Fruit fly (Drosophila melanogaster) whole organism, wandering third instar larva: Measurements from ENCODE around the gene CG31797.

Source experiments
- Jra ChIP-seq: sonication (Bioruptor generic); optimal IDR thresholded peaks from 2 replicates; lab custom pipeline; 2016; ENCODE audit warnings: missing biosample characterization, missing genetic modification characterization
- lola ChIP-seq: fragments of >200 bp; optimal IDR thresholded peaks from 2 replicates; lab custom pipeline; 2017; ENCODE audit warnings: missing biosample characterization, missing genetic modification characterization

- no peak for TF ChIP-seq lola (GFP tag; lab: Kevin White, UChicago)
- no peak for TF ChIP-seq Jra (GFP tag; lab: Kevin White, UChicago)
Measured at dm6 chr2L:19212401-19212800, 49.6 kb downstream of the CG31797 start.
